Fruit fly (Drosophila melanogaster): ENCODE results near the gene CG44836.
A peak's percentile ranks its signal among the peaks of the same experiment; 100 is the strongest.

Gene CG44836

dm6 chr3L:16377768-16378764 lies 22.0 kb downstream of the CG44836 start, which contains the start of gene roq:
Gene roq (minus strand): TSS chr3L:16378566.
- TF ChIP-seq CG17801 (GFP tag; optimal IDR thresholded peaks at IDR 0.05; ENCODE audit: partially characterized antibody), result peak; percentile 21

- no peak for TF ChIP-seq CG17801 (GFP tag; optimal IDR thresholded peaks at IDR 0.05; ENCODE audit: partially characterized antibody)
These were observed 30.5 kb downstream of the CG44836 start, which contains the start of gene CG18814 for dm6 chr3L:16369526-16369925. Gene CG18814 (plus strand): TSS chr3L:16369826.

dm6 chr3L:16368199-16368598 lies 31.9 kb downstream of the CG44836 start, which contains the start of gene CG4842:
Gene CG4842 (plus strand): TSS chr3L:16368389.
- TF ChIP-seq CG17801 (GFP tag; optimal IDR thresholded peaks at IDR 0.05; ENCODE audit: partially characterized antibody), result no peak

DNA sequence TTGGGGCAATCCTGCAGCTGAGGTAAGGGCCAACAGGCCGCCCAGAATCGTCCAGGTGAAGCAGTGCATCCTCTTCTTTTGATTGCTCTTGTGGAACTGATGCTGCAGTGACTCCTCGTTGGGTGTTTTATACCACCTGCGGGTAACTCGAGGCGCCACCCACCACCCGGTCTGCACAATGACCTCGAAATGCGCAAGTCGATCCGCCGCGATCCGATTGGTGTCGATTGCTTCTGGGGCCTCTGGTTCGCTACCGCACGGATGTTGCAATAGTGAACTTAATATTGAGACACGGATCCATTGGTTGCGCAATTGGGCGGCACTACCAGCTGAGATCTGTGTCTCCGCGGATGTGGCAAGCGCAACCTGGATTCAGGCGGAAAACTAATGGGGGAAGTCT lies 32.8 kb downstream of the CG44836 start, which contains the start of gene Cpr72Ec:
TSS of gene Cpr72Ec (minus strand) at position 101 of the 400 bp plus-strand sequence.
- TF ChIP-seq CG17801 (GFP tag; optimal IDR thresholded peaks at IDR 0.05; ENCODE audit: partially characterized antibody), result no peak

dm6 chr3L:16364599-16364998 lies 35.5 kb downstream of the CG44836 start, which contains the start of gene Cpr72Eb:
Gene Cpr72Eb (plus strand): TSS chr3L:16364899.
- TF ChIP-seq CG17801 (GFP tag; optimal IDR thresholded peaks at IDR 0.05; ENCODE audit: partially characterized antibody), result no peak

DNA sequence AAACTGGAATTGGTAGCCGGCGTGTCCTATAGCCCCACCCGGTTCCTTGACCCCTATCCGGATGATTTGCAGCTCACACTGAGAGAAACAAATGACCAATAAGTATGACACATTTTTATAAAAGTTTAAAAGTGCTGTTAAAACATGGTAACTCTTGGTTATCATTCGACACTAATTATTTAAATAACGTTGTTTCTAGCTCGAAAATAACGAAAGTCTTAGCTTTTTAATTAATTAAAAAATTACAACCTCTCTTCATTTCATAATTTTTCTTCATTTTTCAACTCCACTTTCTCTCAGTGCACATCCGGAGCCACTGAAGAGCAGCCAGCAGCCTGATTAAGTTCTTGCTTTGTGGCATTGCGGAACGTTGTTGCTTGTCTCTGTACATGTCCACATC lies 35.9 kb downstream of the CG44836 start:
- no peak for TF ChIP-seq CG17801 (GFP tag; optimal IDR thresholded peaks at IDR 0.05; ENCODE audit: partially characterized antibody)

- TF ChIP-seq CG17801 (GFP tag; optimal IDR thresholded peaks at IDR 0.05; ENCODE audit: partially characterized antibody), result no peak
These were observed 37.9 kb downstream of the CG44836 start, which contains the start of gene Cpr72Ea for dm6 chr3L:16362119-16362653. Gene Cpr72Ea (plus strand): TSS chr3L:16362603.

- no peak for TF ChIP-seq CG17801 (GFP tag; optimal IDR thresholded peaks at IDR 0.05; ENCODE audit: partially characterized antibody)
These were observed 38.8 kb downstream of the CG44836 start for dm6 chr3L:16361200-16361815.

- TF ChIP-seq CG17801 (GFP tag; optimal IDR thresholded peaks at IDR 0.05; ENCODE audit: partially characterized antibody), result no peak
These were observed 40.3 kb downstream of the CG44836 start for dm6 chr3L:16359795-16360194.

DNA sequence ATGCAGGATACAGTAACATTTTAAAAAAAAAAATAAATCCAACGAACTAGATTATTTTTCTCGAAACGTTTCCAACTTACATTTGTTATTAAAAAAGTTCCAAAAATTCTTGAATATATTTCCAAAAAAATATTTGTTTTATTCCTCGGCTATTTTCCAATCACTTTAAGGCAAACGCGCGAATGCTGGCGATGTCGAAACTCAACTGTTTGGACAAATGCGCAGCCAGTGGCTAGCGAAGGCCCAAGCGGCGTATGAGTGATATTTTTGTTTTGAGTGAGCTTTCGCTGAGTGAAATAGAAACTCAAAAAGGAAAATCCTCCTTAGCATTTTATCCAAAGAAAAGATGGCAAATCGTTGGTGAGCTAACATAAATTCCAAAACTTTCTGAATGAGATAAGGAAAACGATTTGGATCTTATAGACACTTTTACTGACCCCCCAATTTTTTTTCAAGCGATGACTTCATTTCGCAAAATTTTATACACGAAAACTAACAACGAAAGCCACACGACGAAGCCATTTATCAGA lies 40.8 kb downstream of the CG44836 start, which contains the start of gene ringer:
TSS of gene ringer (minus strand) at position 210 of the 530 bp plus-strand sequence.
- no peak for TF ChIP-seq CG17801 (GFP tag; optimal IDR thresholded peaks at IDR 0.05; ENCODE audit: partially characterized antibody)

- no peak for TF ChIP-seq CG17801 (GFP tag; optimal IDR thresholded peaks at IDR 0.05; ENCODE audit: partially characterized antibody)
These were observed 42.2 kb downstream of the CG44836 start for dm6 chr3L:16357860-16358259.

DNA sequence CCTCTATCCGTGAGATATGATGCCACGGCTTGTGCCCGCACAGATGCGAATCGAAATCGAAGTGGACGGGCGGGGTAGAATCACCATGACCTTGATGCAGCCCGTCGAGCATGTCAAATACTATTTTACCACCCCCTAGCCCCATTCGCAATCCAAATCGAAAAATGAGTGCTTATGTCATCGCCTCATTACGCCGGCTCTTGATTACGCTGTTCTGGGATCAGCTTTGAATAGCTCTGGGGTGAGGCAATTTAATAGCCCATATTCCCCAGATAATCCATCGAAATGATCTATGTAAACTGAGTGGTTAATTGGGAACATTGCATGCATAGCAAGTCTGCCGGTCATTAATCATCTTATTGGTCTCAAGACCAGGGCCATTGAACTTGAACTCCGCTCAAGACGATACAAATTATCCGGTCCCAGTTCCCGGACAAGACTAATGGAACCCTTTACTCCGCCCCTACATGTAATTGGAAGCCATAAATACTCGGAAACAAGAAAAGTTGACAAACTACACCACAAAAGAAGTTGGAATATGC lies 42.8 kb downstream of the CG44836 start:
- no peak for TF ChIP-seq CG17801 (GFP tag; optimal IDR thresholded peaks at IDR 0.05; ENCODE audit: partially characterized antibody)

dm6 chr3L:16356171-16356765 lies 43.8 kb downstream of the CG44836 start:
- TF ChIP-seq CG17801 (GFP tag; optimal IDR thresholded peaks at IDR 0.05; ENCODE audit: partially characterized antibody), result no peak

DNA sequence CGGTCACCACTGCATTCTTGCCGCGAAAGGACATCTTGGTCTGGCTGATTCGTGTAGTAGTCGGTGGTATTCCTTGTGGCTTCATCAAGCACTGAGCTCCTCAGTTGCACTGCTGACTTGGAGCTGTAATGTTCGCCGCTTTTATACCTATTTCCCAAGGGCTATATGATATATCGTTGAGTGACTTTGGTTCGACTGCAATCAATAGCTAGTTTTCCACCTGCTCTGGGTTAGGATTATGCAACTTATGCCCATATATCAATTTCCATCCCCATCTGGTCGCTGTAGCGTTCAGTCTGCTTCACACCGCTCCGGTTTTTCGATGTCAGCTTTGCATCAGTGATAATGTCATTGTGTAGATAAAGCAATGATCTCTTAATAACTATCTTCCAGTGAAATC lies 45.9 kb downstream of the CG44836 start, which contains the start of gene Pdh:
TSS of gene Pdh (minus strand) at position 101 of the 400 bp plus-strand sequence.
- TF ChIP-seq CG17801 (GFP tag; optimal IDR thresholded peaks at IDR 0.05; ENCODE audit: partially characterized antibody), result no peak

Measured in ovary, adult (tissue).